Worm (Caenorhabditis elegans): ENCODE results near the gene R08C7.11.

ce11 chrIV:4456658-4457057 lies 1.9 kb upstream of the R08C7.11 start:
- TF ChIP-seq ama-1 (optimal IDR thresholded peaks at IDR 0.05) (no peak), lin-39 (tag; optimal IDR thresholded peaks at IDR 0.05) (no peak), nhr-76 (tag; optimal IDR thresholded peaks at IDR 0.05) (no peak), unc-62 (GFP tag; optimal IDR thresholded peaks at IDR 0.05) (no peak), jun-1 (tag; optimal IDR thresholded peaks at IDR 0.05) (no peak), egl-5 (tag; optimal IDR thresholded peaks at IDR 0.05) (no peak), nhr-11 (tag; optimal IDR thresholded peaks at IDR 0.05) (no peak)
